Worm (Caenorhabditis elegans): ENCODE data around the gene T12A2.3.

DNA sequence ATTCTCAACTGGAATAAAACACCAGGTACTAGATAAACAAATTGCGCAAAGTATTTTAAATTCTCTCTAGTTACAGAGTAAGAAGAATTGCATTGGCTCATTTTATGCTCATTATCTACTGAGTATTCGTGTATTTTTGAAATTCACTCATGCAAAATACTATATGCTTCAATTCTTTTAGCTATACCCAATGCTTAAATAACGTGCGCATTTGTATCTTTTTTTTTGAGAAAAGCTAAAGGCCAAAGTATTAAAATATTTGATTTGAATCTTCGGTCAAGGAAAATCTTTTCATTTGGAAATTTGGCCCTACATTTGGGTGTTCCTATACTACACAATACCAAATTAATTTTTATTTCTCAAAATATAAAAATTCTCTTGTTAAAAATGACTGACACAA, 21.4 kb downstream of the T12A2.3 start, which contains the start of gene srg-4:
- TF ChIP-seq hmg-4 (GFP tag; optimal IDR thresholded peaks at IDR 0.05) (no peak), ama-1 (optimal IDR thresholded peaks at IDR 0.05) (no peak), tbx-11 (GFP tag; IDR thresholded peaks at IDR 0.05) (no peak), tbx-37 (GFP tag; conservative IDR thresholded peaks at IDR 0.05) (no peak), pes-1 (GFP tag; IDR thresholded peaks at IDR 0.05) (no peak), ceh-13 (GFP tag; optimal IDR thresholded peaks at IDR 0.05) (no peak), B0310.2 (tag; optimal IDR thresholded peaks at IDR 0.05) (no peak), flt-1 (GFP tag; IDR thresholded peaks at IDR 0.05) (no peak), aly-1 (tag; optimal IDR thresholded peaks at IDR 0.05) (no peak), F13C5.2 (tag; optimal IDR thresholded peaks at IDR 0.05) (no peak)

Measured in whole organism, early embryonic.